Worm (Caenorhabditis elegans): ENCODE measurements around the gene srbc-10.

DNA sequence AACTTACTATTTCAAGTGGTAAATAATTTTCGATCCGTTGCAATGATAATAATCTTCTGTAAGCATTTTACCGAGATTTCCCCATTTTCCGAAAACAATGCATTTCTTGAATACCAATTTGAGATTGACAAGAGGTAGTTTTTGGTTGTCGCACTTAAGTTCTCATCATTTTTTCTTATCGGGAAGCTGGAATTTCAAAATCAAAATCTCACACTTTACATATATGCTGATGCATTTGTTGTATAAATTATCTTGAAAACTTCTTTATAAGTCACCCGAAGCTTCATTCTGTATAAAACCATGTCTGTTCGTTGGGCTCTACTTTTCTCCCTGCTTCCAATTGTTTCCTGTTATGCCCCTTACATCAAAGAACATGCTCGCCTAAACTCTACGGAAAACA, 41.4 kb downstream of the srbc-10 start, which contains the start of gene try-11:
- no peak for TF ChIP-seq tab-1 (GFP tag; IDR thresholded peaks at IDR 0.05)
- TF ChIP-seq flt-1 (GFP tag; IDR thresholded peaks at IDR 0.05): no peak
- TF ChIP-seq ztf-23 (GFP tag; IDR thresholded peaks at IDR 0.05): no peak
- no peak for TF ChIP-seq ref-1 (GFP tag; conservative IDR thresholded peaks at IDR 0.05)
- TF ChIP-seq med-1 (GFP tag; optimal IDR thresholded peaks at IDR 0.05; ENCODE audit: insufficient read depth): no peak
- no peak for TF ChIP-seq T22C8.4 (GFP tag; IDR thresholded peaks at IDR 0.05)
- no peak for TF ChIP-seq cog-1 (tag; optimal IDR thresholded peaks at IDR 0.05)
- TF ChIP-seq klf-2 (GFP tag; conservative IDR thresholded peaks at IDR 0.05): no peak
